Worm (Caenorhabditis elegans) whole organism, L4 larva: ENCODE data around the gene str-106.

ENCODE experiments used
- ZK546.5 ChIP-seq, 2 experiments: sonication (generic microtip); optimal IDR thresholded peaks; 2 replicates each; lab custom pipeline; 2017; ENCODE audit warnings: missing biosample characterization in 2 of 2, missing genetic modification characterization in 2 of 2
- aha-1 ChIP-seq: fragments of 150-350 bp; peaks from one replicate; lab custom pipeline; 2014; ENCODE audit warnings: missing biosample characterization, missing genetic modification characterization
- ceh-44 ChIP-seq: fragments of 200-800 bp; sonication (Bioruptor generic); IDR thresholded peaks from 2 replicates; pipeline ENCODE4 v1.3.6; 2022; ENCODE audit warnings: missing genetic modification reagents, missing genetic modification characterization, missing compliant biosample characterization
- daf-12 ChIP-seq: fragments of 150-350 bp; optimal IDR thresholded peaks from 2 replicates; lab custom pipeline; 2014; ENCODE audit warnings: missing biosample characterization, missing genetic modification reagents, missing genetic modification characterization
- daf-16 ChIP-seq, 3 experiments: sonication (generic microtip); optimal IDR thresholded peaks; 2 replicates each; lab custom pipeline; 2016 to 2017; ENCODE audit warnings: missing genetic modification characterization in 3 of 3, missing genetic modification reagents in 3 of 3, mild to moderate bottlenecking in 2 of 3, missing compliant biosample characterization in 2 of 3, missing biosample characterization in 1 of 3, moderate library complexity in 1 of 3
- daf-19 ChIP-seq: fragments of 200-800 bp; sonication (Bioruptor generic); conservative IDR thresholded peaks from 2 replicates; pipeline ENCODE4 v1.3.6; 2022; ENCODE audit warnings: missing genetic modification characterization, missing compliant biosample characterization
- daf-8 ChIP-seq: fragments of 200-800 bp; sonication (Bioruptor generic); IDR thresholded peaks from 2 replicates; pipeline ENCODE4 v1.3.6; 2022; ENCODE audit warnings: missing genetic modification characterization, missing compliant biosample characterization
- dmd-6 ChIP-seq: fragments of 200-800 bp; sonication (Bioruptor generic); IDR thresholded peaks from 2 replicates; pipeline ENCODE4 v1.3.6; 2022; ENCODE audit warnings: missing genetic modification reagents, missing genetic modification characterization, missing compliant biosample characterization
- dmd-8 ChIP-seq: fragments of 200-800 bp; sonication (Bioruptor generic); IDR thresholded peaks from 2 replicates; pipeline ENCODE4 v1.3.6; 2022; ENCODE audit warnings: missing genetic modification characterization, missing compliant biosample characterization
- dmd-9 ChIP-seq: fragments of 200-800 bp; sonication (Bioruptor generic); IDR thresholded peaks from 2 replicates; pipeline ENCODE4 v1.3.6; 2022; ENCODE audit warnings: missing genetic modification reagents, missing genetic modification characterization, missing compliant biosample characterization
- dpl-1 ChIP-seq: fragments of 150-350 bp; optimal IDR thresholded peaks from 2 replicates; lab custom pipeline; 2014; ENCODE audit warnings: missing biosample characterization, missing genetic modification reagents, missing genetic modification characterization
- egl-43 ChIP-seq: fragments of 200-800 bp; sonication (Bioruptor generic); IDR thresholded peaks from 2 replicates; pipeline ENCODE4 v1.3.6; 2022; ENCODE audit warnings: missing genetic modification reagents, missing genetic modification characterization, missing compliant biosample characterization
- fkh-10 ChIP-seq: fragments of 150-350 bp; optimal IDR thresholded peaks from 2 replicates; lab custom pipeline; 2014; ENCODE audit warnings: missing biosample characterization, missing genetic modification reagents, missing genetic modification characterization
- hif-1 ChIP-seq, 2 experiments: sonication (generic microtip); optimal IDR thresholded peaks; 2 replicates each; lab custom pipeline; 2016 to 2017; ENCODE audit warnings: missing compliant biosample characterization in 2 of 2, missing genetic modification characterization in 2 of 2, missing genetic modification reagents in 2 of 2, missing genotype in 2 of 2, mild to moderate bottlenecking in 1 of 2
- hlh-11 ChIP-seq: fragments of 200-800 bp; sonication (Bioruptor generic); optimal IDR thresholded peaks from 2 replicates; lab custom pipeline; 2018; ENCODE audit warnings: mild to moderate bottlenecking, missing genetic modification characterization, missing compliant biosample characterization
- lin-1 ChIP-seq: fragments of 200-800 bp; sonication (Bioruptor generic); IDR thresholded peaks from 2 replicates; pipeline ENCODE4 v1.3.6; 2022; ENCODE audit warnings: missing genetic modification reagents, missing genetic modification characterization, missing compliant biosample characterization
- lin-15B ChIP-seq: fragments of 150-350 bp; sonication (generic microtip); optimal IDR thresholded peaks from 3 replicates; lab custom pipeline; 2014; ENCODE audit warnings: missing biosample characterization, missing genetic modification characterization
- lsy-2 ChIP-seq, 2 experiments: fragments of 150-350 bp in 1 of 2; sonication (generic microtip) in 1 of 2; optimal IDR thresholded peaks; 2 replicates each; lab custom pipeline; 2014 to 2017; ENCODE audit warnings: missing biosample characterization in 2 of 2, missing genetic modification characterization in 2 of 2
- mdl-1 ChIP-seq, 2 experiments: fragments of 150-350 bp in 1 of 2; sonication (generic microtip) in 1 of 2; optimal IDR thresholded peaks; 2 replicates each; lab custom pipeline; 2014 to 2017; ENCODE audit warnings: missing biosample characterization in 2 of 2, missing genetic modification characterization in 2 of 2
- mep-1 ChIP-seq: fragments of 150-350 bp; sonication (generic microtip); optimal IDR thresholded peaks from 3 replicates; lab custom pipeline; 2014; ENCODE audit warnings: missing biosample characterization, missing genetic modification characterization
- nhr-10 ChIP-seq: fragments of 150-350 bp; optimal IDR thresholded peaks from 2 replicates; lab custom pipeline; 2014; ENCODE audit warnings: missing biosample characterization, missing genetic modification characterization
- nhr-102 ChIP-seq: sonication (generic microtip); optimal IDR thresholded peaks from 2 replicates; lab custom pipeline; 2016; ENCODE audit warnings: mild to moderate bottlenecking, missing genetic modification characterization, moderate library complexity, missing compliant biosample characterization
- nhr-11 ChIP-seq: fragments of 150-350 bp; optimal IDR thresholded peaks from 2 replicates; lab custom pipeline; 2014; ENCODE audit warnings: missing biosample characterization, missing genetic modification characterization
- nhr-28 ChIP-seq: fragments of 150-350 bp; optimal IDR thresholded peaks from 2 replicates; lab custom pipeline; 2014; ENCODE audit warnings: missing biosample characterization, missing genetic modification characterization
- nhr-42 ChIP-seq: fragments of 200-800 bp; sonication (Bioruptor generic); IDR thresholded peaks from 2 replicates; pipeline ENCODE4 v1.3.6; 2022; ENCODE audit warnings: missing genetic modification characterization, missing compliant biosample characterization
- nhr-48 ChIP-seq: sonication (generic microtip); optimal IDR thresholded peaks from 2 replicates; lab custom pipeline; 2016; ENCODE audit warnings: mild to moderate bottlenecking, missing genetic modification characterization, missing compliant biosample characterization
- nhr-6 ChIP-seq: fragments of 150-350 bp; optimal IDR thresholded peaks from 2 replicates; lab custom pipeline; 2014; ENCODE audit warnings: missing biosample characterization, missing genetic modification characterization
- nhr-77 ChIP-seq: fragments of 150-350 bp; optimal IDR thresholded peaks from 2 replicates; lab custom pipeline; 2014; ENCODE audit warnings: missing biosample characterization, missing genetic modification characterization
- pha-4 ChIP-seq, 2 experiments: fragments of 150-350 bp in 1 of 2; fragments of 200-800 bp in 1 of 2; sonication (Bioruptor generic) in 1 of 2; IDR thresholded peaks in 1 of 2; optimal IDR thresholded peaks in 1 of 2; 2 replicates each; pipeline versions ENCODE4 v1.3.6 to Lab custom; 2014 to 2022; ENCODE audit warnings: missing genetic modification characterization in 2 of 2, missing genetic modification reagents in 2 of 2, missing biosample characterization in 1 of 2, missing compliant biosample characterization in 1 of 2
- pqm-1 ChIP-seq: sonication (generic microtip); optimal IDR thresholded peaks from 2 replicates; lab custom pipeline; 2017; ENCODE audit warnings: missing biosample characterization, missing genetic modification characterization
- spr-1 ChIP-seq: sonication (generic microtip); optimal IDR thresholded peaks from 2 replicates; lab custom pipeline; 2016; ENCODE audit warnings: mild to moderate bottlenecking, missing genetic modification characterization, missing compliant biosample characterization
- tag-97 ChIP-seq: fragments of 200-800 bp; sonication (Bioruptor generic); IDR thresholded peaks from 2 replicates; pipeline ENCODE4 v1.3.6; 2022; ENCODE audit warnings: missing genetic modification characterization, missing compliant biosample characterization
- unc-130 ChIP-seq: sonication (generic microtip); optimal IDR thresholded peaks from 2 replicates; lab custom pipeline; 2016; ENCODE audit warnings: missing genetic modification reagents, missing genetic modification characterization, missing compliant biosample characterization
- unc-62 ChIP-seq, 3 experiments: fragments of 150-350 bp in 1 of 3; sonication (generic microtip); optimal IDR thresholded peaks in 2 of 3; peaks in 1 of 3; 1 replicate in 1 of 3; 2 replicates in 2 of 3; lab custom pipeline; 2014 to 2017; ENCODE audit warnings: missing biosample characterization in 3 of 3, missing genetic modification characterization in 3 of 3, missing genetic modification reagents in 3 of 3, missing genotype in 1 of 3
- vab-7 ChIP-seq: fragments of 200-800 bp; sonication (Bioruptor generic); IDR thresholded peaks from 2 replicates; pipeline ENCODE4 v1.3.6; 2022; ENCODE audit warnings: missing genetic modification reagents, missing genetic modification characterization, missing compliant biosample characterization
- zip-2 ChIP-seq: fragments of 150-350 bp; optimal IDR thresholded peaks from 2 replicates; lab custom pipeline; 2014; ENCODE audit warnings: missing biosample characterization, missing genetic modification characterization

The str-106 gene

DNA sequence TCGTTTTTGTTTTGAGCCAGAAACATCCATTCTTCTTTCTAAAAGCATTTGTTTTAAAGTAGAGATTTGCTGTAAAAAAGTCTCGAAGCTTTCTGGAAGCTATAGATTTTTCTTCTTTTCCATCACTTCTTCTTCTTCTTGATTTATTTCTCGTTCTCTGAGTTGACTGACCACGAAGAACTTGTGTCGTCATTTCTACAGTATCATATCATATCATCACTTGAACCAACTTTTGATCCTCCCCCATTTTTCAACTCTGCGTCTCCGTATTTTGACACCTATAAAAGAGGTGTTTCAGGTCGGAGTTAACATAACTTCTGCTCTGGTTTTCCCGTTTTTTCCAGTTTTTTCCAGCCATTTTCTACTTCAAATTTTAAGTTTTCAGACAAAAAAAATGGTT, 34.1 kb downstream of the str-106 start, which contains the start of gene F11A5.9:
Gene F11A5.9 (plus strand): TSS at position 386 of the 400 bp plus-strand sequence.
- TF ChIP-seq nhr-28 (tag; lab: Kevin White, UChicago) = peak; percentile 24
- TF ChIP-seq nhr-48 = no peak
- no peak for TF ChIP-seq nhr-102 (tag; lab: Kevin White, UChicago)
- TF ChIP-seq daf-16 (GFP tag; optimal IDR thresholded peaks at IDR 0.05; lab: Kevin White, UChicago) = no peak
- TF ChIP-seq daf-16 (tag; optimal IDR thresholded peaks at IDR 0.05; lab: Kevin White, UChicago) = no peak
- peak in 1 of 2 experiments; percentile 69 for TF ChIP-seq unc-62 (GFP tag; optimal IDR thresholded peaks at IDR 0.05 in 1 of 2; lab: Kevin White, UChicago)
- no peak for TF ChIP-seq unc-62 (tag; optimal IDR thresholded peaks at IDR 0.05; lab: Kevin White, UChicago)
- TF ChIP-seq mdl-1 (tag; optimal IDR thresholded peaks at IDR 0.05; lab: Kevin White, UChicago) = peak in 1 of 2 experiments; percentile 5
- no peak for TF ChIP-seq spr-1 (tag; lab: Kevin White, UChicago)
- TF ChIP-seq egl-43 (GFP tag; lab: Robert Waterston, UW) = no peak

- TF ChIP-seq dmd-8 (GFP tag; lab: Robert Waterston, UW) (no peak), unc-62 (GFP tag; optimal IDR thresholded peaks at IDR 0.05 in 1 of 2; lab: Kevin White, UChicago) (peak in 1 of 2 experiments; percentile 67), unc-62 (tag; optimal IDR thresholded peaks at IDR 0.05; lab: Kevin White, UChicago) (no peak), aha-1 (tag; lab: Kevin White, UChicago) (peak; percentile 87)
Observed at ce11 chrV:16218522-16218921, 38.1 kb downstream of the str-106 start, which contains the start of gene F11A5.15. TSS of gene F11A5.15 (minus strand) at chrV:16218622.

ce11 chrV:16218972-16219757, 38.7 kb downstream of the str-106 start, which contains the start of gene glc-1:
TSS of gene glc-1 (plus strand) at chrV:16219634.
- no peak for TF ChIP-seq nhr-77
- peak; percentile 30 for TF ChIP-seq nhr-28 (tag; lab: Kevin White, UChicago)
- TF ChIP-seq pqm-1 = peak; percentile 56
- peak; percentile 43; the same call in 1 of the 2 replicates for TF ChIP-seq dmd-6 (GFP tag; lab: Robert Waterston, UW)

ce11 chrV:16220020-16220419, 39.6 kb downstream of the str-106 start:
- TF ChIP-seq fkh-10 (no peak), unc-62 (GFP tag; optimal IDR thresholded peaks at IDR 0.05 in 1 of 2; lab: Kevin White, UChicago) (peak in 1 of 2 experiments; percentile 93), unc-62 (tag; optimal IDR thresholded peaks at IDR 0.05; lab: Kevin White, UChicago) (no peak)
- TF ChIP-seq, all 104 proteins: peak for 1

DNA sequence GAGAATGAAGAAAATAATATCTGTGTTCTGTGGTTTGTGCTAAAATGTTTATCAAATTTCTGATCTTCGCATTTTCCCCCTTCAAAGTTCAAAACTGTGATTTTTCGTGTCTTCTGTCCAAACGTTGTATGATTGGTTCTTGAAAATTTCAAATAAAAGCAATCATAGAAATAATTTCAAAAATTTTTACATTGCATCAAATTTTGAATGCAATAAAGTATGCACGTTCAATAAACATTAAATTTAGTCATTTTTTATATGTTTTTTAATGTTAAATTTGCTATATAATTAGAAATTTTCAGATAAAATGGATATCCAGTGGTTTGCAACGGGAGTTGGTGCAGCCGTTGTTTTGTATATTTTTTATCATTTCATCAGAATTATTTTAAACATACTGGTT, 43.6 kb downstream of the str-106 start, which contains the start of gene stdh-2:
Gene stdh-2 (plus strand): TSS at position 301 of the 400 bp plus-strand sequence.
- TF ChIP-seq nhr-10 (no peak), nhr-28 (tag; lab: Kevin White, UChicago) (peak; percentile 54)
- TF ChIP-seq, all 104 proteins: peak for 1

ce11 chrV:16225524-16226116, 45.2 kb downstream of the str-106 start:
- TF ChIP-seq fkh-10 = no peak
- no peak for TF ChIP-seq dmd-8 (GFP tag; lab: Robert Waterston, UW)
- TF ChIP-seq nhr-11 (tag; lab: Kevin White, UChicago) = no peak
- no peak for TF ChIP-seq daf-8 (GFP tag; lab: Robert Waterston, UW)
- no peak for TF ChIP-seq ZK546.5 (tag; optimal IDR thresholded peaks at IDR 0.05; lab: Kevin White, UChicago)
- no peak for TF ChIP-seq lsy-2 (tag; optimal IDR thresholded peaks at IDR 0.05; lab: Kevin White, UChicago)
- no peak for TF ChIP-seq hif-1 (tag; optimal IDR thresholded peaks at IDR 0.05; lab: Kevin White, UChicago)
- no peak for TF ChIP-seq daf-12 (tag; lab: Kevin White, UChicago)
- peak; percentile 12 for TF ChIP-seq unc-130 (GFP tag; lab: Kevin White, UChicago)
- TF ChIP-seq dmd-9 = no peak
- TF ChIP-seq tag-97 (GFP tag; lab: Robert Waterston, UW) = no peak
- no peak for TF ChIP-seq lin-15B (tag; lab: Kevin White, UChicago)
- TF ChIP-seq lin-1 = no peak
- no peak for TF ChIP-seq spr-1 (tag; lab: Kevin White, UChicago)
- peak; percentile 85 for TF ChIP-seq ceh-44 (GFP tag; lab: Robert Waterston, UW)
- no peak for TF ChIP-seq mep-1 (tag; lab: Kevin White, UChicago)
- no peak for TF ChIP-seq nhr-6 (tag; lab: Kevin White, UChicago)
- TF ChIP-seq daf-19 (GFP tag; lab: Robert Waterston, UW) = no peak
- 0 out of 2 replicates have a peak, but pooled peaks have one; percentile 10 for TF ChIP-seq pha-4 (GFP tag; IDR thresholded peaks at IDR 0.05; lab: Robert Waterston, UW)
- TF ChIP-seq pha-4 (tag; optimal IDR thresholded peaks at IDR 0.05; lab: Kevin White, UChicago) = no peak
- TF ChIP-seq hlh-11 (tag; lab: Kevin White, UChicago) = peak; percentile 14
- TF ChIP-seq vab-7 (GFP tag; lab: Robert Waterston, UW) = no peak
- no peak for TF ChIP-seq nhr-42
- TF ChIP-seq dpl-1 (GFP tag; lab: Kevin White, UChicago) = no peak
- TF ChIP-seq zip-2 (tag; lab: Kevin White, UChicago) = no peak
